Fruit fly (Drosophila melanogaster) whole organism, wandering third instar larva: Measurements from ENCODE around the gene CG15014.

ENCODE experiments used
- Abd-B ChIP-seq: fragments of >200 bp; optimal IDR thresholded peaks from 2 replicates; lab custom pipeline; 2017; ENCODE audit warnings: missing biosample characterization, missing genetic modification characterization
- CG32264 ChIP-seq: fragments of 200-800 bp; sonication (Bioruptor generic); optimal IDR thresholded peaks from 2 replicates; lab custom pipeline; 2016; ENCODE audit warnings: missing biosample characterization, missing genetic modification characterization
- CG9705 ChIP-seq: fragments of 200-800 bp; sonication (Bioruptor generic); optimal IDR thresholded peaks from 2 replicates; lab custom pipeline; 2018; ENCODE audit warnings: missing biosample characterization, mild to moderate bottlenecking, missing genetic modification characterization
- Myc ChIP-seq: fragments of >200 bp; optimal IDR thresholded peaks from 2 replicates; lab custom pipeline; 2017
- OdsH ChIP-seq: fragments of 200-800 bp; sonication (Bioruptor generic); optimal IDR thresholded peaks from 2 replicates; lab custom pipeline; 2016; ENCODE audit warnings: missing biosample characterization, mild to moderate bottlenecking, missing genetic modification characterization
- br ChIP-seq: fragments of 200-800 bp; sonication (Bioruptor generic); optimal IDR thresholded peaks from 2 replicates; lab custom pipeline; 2016; ENCODE audit warnings: missing biosample characterization, missing genetic modification characterization
- dl ChIP-seq, 2 experiments: fragments of 175-275, 200-275 bp in 1 of 2; fragments of 200-275 bp in 1 of 2; sonication (Bioruptor generic); optimal IDR thresholded peaks; lab custom pipeline; 2018; ENCODE audit warnings: mild to moderate bottlenecking in 2 of 2, missing biosample characterization in 2 of 2, missing genetic modification characterization in 2 of 2, moderate library complexity in 2 of 2; ENCODE audit not compliant: partially characterized antibody in 2 of 2, insufficient read depth in 1 of 2
- psq ChIP-seq: fragments of 200-800 bp; sonication (Bioruptor generic); optimal IDR thresholded peaks from 3 replicates; lab custom pipeline; 2017; ENCODE audit warnings: missing biosample characterization, mild to moderate bottlenecking, missing genetic modification characterization, moderate library complexity
- rgr ChIP-seq: fragments of 200-800 bp; sonication (Bioruptor generic); optimal IDR thresholded peaks from 3 replicates; lab custom pipeline; 2016; ENCODE audit warnings: missing biosample characterization, mild to moderate bottlenecking, missing genetic modification characterization

- TF ChIP-seq CG32264 (GFP tag; lab: Kevin White, UChicago) = no peak
- TF ChIP-seq rgr (GFP tag; lab: Kevin White, UChicago) = no peak
- no peak for TF ChIP-seq OdsH (GFP tag; lab: Kevin White, UChicago)
- TF ChIP-seq Myc (lab: Kevin White, UChicago) = no peak
- no peak for TF ChIP-seq br (GFP tag; lab: Kevin White, UChicago)
- no peak for TF ChIP-seq dl (GFP tag; optimal IDR thresholded peaks at IDR 0.05; lab: Kevin White, UChicago; ENCODE audit: insufficient read depth in 1 of 2, partially characterized antibody in 2 of 2)
- TF ChIP-seq psq (GFP tag; lab: Kevin White, UChicago) = no peak
- TF ChIP-seq CG9705 = no peak
- no peak for TF ChIP-seq Abd-B (GFP tag; lab: Kevin White, UChicago)
These were observed 19.0 kb upstream of the CG15014 start for dm6 chr3L:4341078-4341477.
